Worm (Caenorhabditis elegans) whole organism, L3 larva: ENCODE data around the gene T14B4.8.

Experiments
- ceh-16 ChIP-seq: sonication (generic microtip); optimal IDR thresholded peaks from 2 replicates; lab custom pipeline; 2017; ENCODE audit warnings: missing biosample characterization, missing genetic modification characterization
- ceh-28 ChIP-seq: fragments of 150-350 bp; optimal IDR thresholded peaks from 2 replicates; lab custom pipeline; 2014; ENCODE audit warnings: missing biosample characterization, missing genetic modification reagents, missing genetic modification characterization
- egl-5 ChIP-seq: fragments of 150-350 bp; optimal IDR thresholded peaks from 2 replicates; lab custom pipeline; 2017; ENCODE audit warnings: missing biosample characterization, missing genetic modification reagents, missing genetic modification characterization, inconsistent platforms
- elt-1 ChIP-seq: fragments of 150-350 bp; optimal IDR thresholded peaks from 2 replicates; lab custom pipeline; 2014; ENCODE audit warnings: missing biosample characterization, missing genetic modification characterization
- elt-2 ChIP-seq: sonication (generic microtip); optimal IDR thresholded peaks from 2 replicates; lab custom pipeline; 2016; ENCODE audit warnings: missing genetic modification reagents, mild to moderate bottlenecking, missing genetic modification characterization, missing compliant biosample characterization
- fos-1 ChIP-seq: fragments of 150-350 bp; optimal IDR thresholded peaks from 2 replicates; lab custom pipeline; 2014; ENCODE audit warnings: missing biosample characterization, missing genetic modification characterization
- hmg-11 ChIP-seq: sonication (generic microtip); optimal IDR thresholded peaks from 2 replicates; lab custom pipeline; 2016; ENCODE audit warnings: missing genetic modification characterization, missing compliant biosample characterization
- lin-15B ChIP-seq: fragments of 150-350 bp; optimal IDR thresholded peaks from 2 replicates; lab custom pipeline; 2014; ENCODE audit warnings: missing biosample characterization, missing genetic modification characterization
- lin-39 ChIP-seq: fragments of 150-350 bp; optimal IDR thresholded peaks from 2 replicates; lab custom pipeline; 2018; ENCODE audit warnings: missing biosample characterization, missing genetic modification reagents, missing genetic modification characterization
- nfya-1 ChIP-seq: sonication (generic microtip); optimal IDR thresholded peaks from 2 replicates; lab custom pipeline; 2017; ENCODE audit warnings: missing genetic modification characterization, mild to moderate bottlenecking, missing compliant biosample characterization, antibody characterized with exemption, moderate library complexity; ENCODE audit not compliant: insufficient read depth
- nhr-12 ChIP-seq: fragments of 150-350 bp; optimal IDR thresholded peaks from 2 replicates; lab custom pipeline; 2014; ENCODE audit warnings: missing biosample characterization, missing genetic modification characterization
- nhr-23 ChIP-seq: fragments of 150-350 bp; optimal IDR thresholded peaks from 2 replicates; lab custom pipeline; 2014; ENCODE audit warnings: missing biosample characterization, missing genetic modification reagents, missing genetic modification characterization
- nhr-25 ChIP-seq: sonication (generic microtip); optimal IDR thresholded peaks from 2 replicates; lab custom pipeline; 2017; ENCODE audit warnings: missing biosample characterization, missing genetic modification characterization
- nhr-28 ChIP-seq: fragments of 150-350 bp; optimal IDR thresholded peaks from 2 replicates; lab custom pipeline; 2014; ENCODE audit warnings: missing biosample characterization, missing genetic modification characterization
- pqm-1 ChIP-seq: fragments of 150-350 bp; optimal IDR thresholded peaks from 2 replicates; lab custom pipeline; 2017; ENCODE audit warnings: missing biosample characterization, missing genetic modification characterization, inconsistent platforms
- skn-1 ChIP-seq: fragments of 150-350 bp; optimal IDR thresholded peaks from 2 replicates; lab custom pipeline; 2014; ENCODE audit warnings: missing biosample characterization, missing genetic modification characterization

Gene T14B4.8

DNA sequence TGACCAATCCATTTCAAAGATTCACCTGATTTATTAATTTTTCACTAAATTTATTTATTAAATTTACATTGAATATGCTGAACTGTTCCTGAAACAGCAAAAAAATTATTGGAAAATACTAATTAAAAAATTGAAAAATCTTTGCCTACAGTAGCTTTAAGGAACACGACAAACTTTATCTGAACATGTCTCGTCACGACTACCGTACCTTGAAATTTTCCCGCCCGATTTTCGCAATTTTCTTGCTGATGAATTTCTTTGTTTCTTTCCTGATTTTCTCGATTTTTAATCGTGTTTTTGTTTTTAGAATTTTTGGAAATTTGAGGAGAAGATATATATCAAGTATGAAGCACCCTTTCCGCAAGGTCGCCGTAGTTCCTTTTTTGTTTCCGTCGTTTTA lies 46.3 kb downstream of the T14B4.8 start:
- TF ChIP-seq nhr-25 (tag; lab: Kevin White, UChicago) (peak; percentile 14), ceh-16 (no peak), nhr-12 (tag; lab: Kevin White, UChicago) (no peak), hmg-11 (tag; lab: Kevin White, UChicago) (no peak), nhr-28 (tag; lab: Kevin White, UChicago) (no peak), skn-1 (tag; lab: Kevin White, UChicago) (no peak), fos-1 (tag; lab: Kevin White, UChicago) (no peak), egl-5 (tag; lab: Kevin White, UChicago) (no peak)

DNA sequence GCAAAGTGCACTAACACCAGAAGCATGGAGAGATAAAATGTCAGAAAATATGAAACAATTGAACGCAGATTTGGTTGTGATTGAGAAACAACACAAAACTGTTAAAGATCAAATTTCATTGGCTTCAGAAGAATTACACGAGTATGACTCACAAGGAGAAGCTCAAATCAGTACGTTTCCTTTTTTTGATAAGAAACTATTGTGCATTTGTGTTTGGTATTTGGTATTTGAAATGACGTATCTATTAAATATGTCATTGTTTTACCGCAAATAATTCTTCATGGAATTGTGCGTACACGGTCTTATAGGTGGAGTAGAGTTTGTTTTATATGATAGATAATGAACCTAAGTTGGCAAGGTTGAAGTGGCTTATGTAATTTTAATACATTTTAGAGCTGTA lies 47.7 kb downstream of the T14B4.8 start:
- TF ChIP-seq ceh-28 (tag; lab: Kevin White, UChicago) (no peak), lin-39 (tag; lab: Kevin White, UChicago) (no peak), pqm-1 (tag; lab: Kevin White, UChicago) (peak; percentile 76), elt-2 (peak; percentile 59), nhr-23 (tag; lab: Kevin White, UChicago) (no peak), elt-1 (tag; lab: Kevin White, UChicago) (no peak), nfya-1 (tag; lab: Kevin White, UChicago) (no peak)
- TF ChIP-seq, all 47 proteins: peak for 2

DNA sequence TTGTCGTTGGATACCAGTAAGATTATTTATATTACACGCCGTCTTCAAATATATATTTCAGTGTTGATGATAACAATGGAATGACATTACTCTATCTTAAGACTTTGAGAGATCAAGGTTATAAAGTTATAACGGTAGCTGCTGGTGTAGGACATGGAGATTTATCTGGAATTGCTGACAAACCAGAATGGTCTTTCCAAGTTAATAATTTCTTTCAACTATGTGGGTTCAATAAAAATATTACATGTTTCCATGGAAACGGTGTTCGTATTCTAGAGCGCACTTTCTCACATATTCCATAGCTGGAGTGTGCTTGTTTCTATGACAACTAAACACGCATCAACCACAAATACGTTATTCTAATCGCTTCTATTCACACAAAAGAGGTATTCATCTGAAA lies 49.5 kb downstream of the T14B4.8 start, which contains the start of gene ift-74:
ift-74 (plus strand) TSS at position 301 of the 400 bp plus-strand sequence.
- no peak for TF ChIP-seq ceh-16

- TF ChIP-seq elt-2 (peak; percentile 86), pqm-1 (tag; lab: Kevin White, UChicago) (peak; percentile 62), ceh-16 (no peak), lin-15B (tag; lab: Kevin White, UChicago) (no peak)
- TF ChIP-seq, all 47 proteins: peak for 2
Measured at ce11 chrII:6673894-6674293, 55.3 kb downstream of the T14B4.8 start, which contains the start of gene H43E16.1. TSS of gene H43E16.1 (plus strand) at chrII:6674268.
